Fruit fly (Drosophila melanogaster) whole organism, embryonic: ENCODE results near the gene CG31195.
A peak's percentile ranks its signal among the peaks of the same experiment; 100 is the strongest.

Source experiments
- Adf1 ChIP-seq: fragments of 200-800 bp; sonication (Bioruptor generic); IDR thresholded peaks from 2 replicates; pipeline ENCODE4 v1.3.6; 2022; ENCODE audit warnings: missing biosample characterization, missing genetic modification characterization
- CG10267 ChIP-seq: fragments of 200-800 bp; sonication (Bioruptor generic); optimal IDR thresholded peaks from 2 replicates; lab custom pipeline; 2018; ENCODE audit warnings: missing biosample characterization, mild to moderate bottlenecking, missing genetic modification characterization, moderate library complexity
- CG10654 ChIP-seq: fragments of 200-800 bp; sonication (Bioruptor generic); optimal IDR thresholded peaks from 2 replicates; lab custom pipeline; 2016; ENCODE audit warnings: missing biosample characterization, missing genetic modification characterization
- CG11085 ChIP-seq: fragments of 200-800 bp; sonication (Bioruptor generic); IDR thresholded peaks from 2 replicates; pipeline ENCODE4 v1.3.6; 2022; ENCODE audit warnings: missing biosample characterization, missing genetic modification characterization
- CG12104 ChIP-seq: fragments of 200-800 bp; sonication (Bioruptor generic); optimal IDR thresholded peaks from 3 replicates; lab custom pipeline; 2016; ENCODE audit warnings: missing biosample characterization, missing genetic modification characterization
- CG12155 ChIP-seq: fragments of 200-800 bp; sonication (Bioruptor generic); optimal IDR thresholded peaks from 3 replicates; lab custom pipeline; 2016; ENCODE audit warnings: missing biosample characterization, missing genetic modification characterization
- CG12391 ChIP-seq: fragments of 200-800 bp; sonication (Bioruptor generic); optimal IDR thresholded peaks from 3 replicates; lab custom pipeline; 2018; ENCODE audit warnings: missing biosample characterization, mild to moderate bottlenecking, missing genetic modification characterization, moderate library complexity
- CG13894 ChIP-seq: fragments of 200-800 bp; sonication (Bioruptor generic); optimal IDR thresholded peaks from 3 replicates; lab custom pipeline; 2018; ENCODE audit warnings: missing biosample characterization, mild to moderate bottlenecking, missing genetic modification characterization, moderate library complexity
- CG14014 ChIP-seq: fragments of 200-800 bp; sonication (Bioruptor generic); IDR thresholded peaks from 2 replicates; pipeline ENCODE4 v1.3.6; 2022; ENCODE audit warnings: missing biosample characterization, missing genetic modification characterization
- CG15269 ChIP-seq: fragments of 200-800 bp; sonication (Bioruptor generic); optimal IDR thresholded peaks from 2 replicates; lab custom pipeline; 2018; ENCODE audit warnings: missing biosample characterization, mild to moderate bottlenecking, missing genetic modification characterization, moderate library complexity
- CG18619 ChIP-seq: fragments of 200-800 bp; sonication (Bioruptor generic); optimal IDR thresholded peaks from 3 replicates; lab custom pipeline; 2017; ENCODE audit warnings: missing biosample characterization, mild to moderate bottlenecking, missing genetic modification characterization
- CG30020 ChIP-seq: fragments of 200-800 bp; optimal IDR thresholded peaks from 2 replicates; lab custom pipeline; 2019; ENCODE audit warnings: missing biosample characterization, mild to moderate bottlenecking, missing genetic modification characterization, moderate library complexity
- CG31441 ChIP-seq: fragments of 200-800 bp; sonication (Bioruptor generic); IDR thresholded peaks from 2 replicates; pipeline ENCODE4 v1.3.6; 2022; ENCODE audit warnings: missing biosample characterization, missing genetic modification characterization
- CG3281 ChIP-seq: fragments of 200-800 bp; sonication (Bioruptor generic); optimal IDR thresholded peaks from 3 replicates; lab custom pipeline; 2017; ENCODE audit warnings: missing biosample characterization, mild to moderate bottlenecking, missing genetic modification characterization
- CG3847 ChIP-seq: fragments of 200-800 bp; sonication (Bioruptor generic); IDR thresholded peaks from 2 replicates; pipeline ENCODE4 v1.3.6; 2022; ENCODE audit warnings: missing biosample characterization, missing genetic modification characterization
- CG5953 ChIP-seq: fragments of 200-800 bp; sonication (Bioruptor generic); IDR thresholded peaks from 2 replicates; pipeline ENCODE4 v1.3.6; 2022; ENCODE audit warnings: missing biosample characterization, missing genetic modification characterization
- CG7556 ChIP-seq: fragments of 200-800 bp; sonication (Bioruptor generic); optimal IDR thresholded peaks from 2 replicates; lab custom pipeline; 2017; ENCODE audit warnings: missing biosample characterization, mild to moderate bottlenecking, missing genetic modification characterization
- CG8290 ChIP-seq, 3 experiments: fragments of 200-800 bp; sonication (Bioruptor generic); optimal IDR thresholded peaks; 2 replicates each; lab custom pipeline; 2016 to 2019; ENCODE audit warnings: missing biosample characterization in 3 of 3, missing genetic modification characterization in 3 of 3, mild to moderate bottlenecking in 2 of 3, moderate library complexity in 1 of 3
- Deaf1 ChIP-seq: fragments of 200-800 bp; optimal IDR thresholded peaks from 3 replicates; lab custom pipeline; 2019; ENCODE audit warnings: missing biosample characterization, mild to moderate bottlenecking, missing genetic modification characterization, moderate library complexity
- Doc3 ChIP-seq: fragments of 200-800 bp; sonication (Bioruptor generic); IDR thresholded peaks from 3 replicates; pipeline ENCODE4 v1.3.6; 2022; ENCODE audit warnings: missing biosample characterization, missing genetic modification characterization; ENCODE audit not compliant: partially characterized antibody
- Elba2 ChIP-seq: fragments of 200-800 bp; sonication (Bioruptor generic); optimal IDR thresholded peaks from 3 replicates; lab custom pipeline; 2016; ENCODE audit warnings: missing biosample characterization, missing genetic modification characterization
- Fer3 ChIP-seq: fragments of 200-800 bp; sonication (Bioruptor generic); optimal IDR thresholded peaks from 2 replicates; lab custom pipeline; 2018; ENCODE audit warnings: missing biosample characterization, mild to moderate bottlenecking, missing genetic modification characterization, moderate library complexity
- HLHmδ ChIP-seq: fragments of 200-800 bp; sonication (Bioruptor generic); optimal IDR thresholded peaks from 2 replicates; lab custom pipeline; 2018; ENCODE audit warnings: missing biosample characterization, mild to moderate bottlenecking, missing genetic modification characterization, moderate library complexity
- Hr51 ChIP-seq, 2 experiments: fragments of 200-800 bp; sonication (Bioruptor generic); optimal IDR thresholded peaks; 2 replicates in 1 of 2; 3 replicates in 1 of 2; lab custom pipeline; 2016 to 2018; ENCODE audit warnings: missing biosample characterization in 2 of 2, missing genetic modification characterization in 2 of 2, mild to moderate bottlenecking in 1 of 2, moderate library complexity in 1 of 2
- Jarid2 ChIP-seq: fragments of 200-800 bp; sonication (Bioruptor generic); optimal IDR thresholded peaks from 3 replicates; lab custom pipeline; 2017; ENCODE audit warnings: mild to moderate bottlenecking, missing biosample characterization, missing genetic modification reagents, missing genetic modification characterization
- Med ChIP-seq: fragments of 200-800 bp; sonication (Bioruptor generic); peaks from one replicate; lab custom pipeline; 2016; ENCODE audit warnings: missing biosample characterization, missing genetic modification characterization, mild to moderate bottlenecking, inconsistent platforms, moderate library complexity
- Sry-δ ChIP-seq: fragments of 200-800 bp; sonication (Bioruptor generic); optimal IDR thresholded peaks from 2 replicates; lab custom pipeline; 2016; ENCODE audit warnings: missing biosample characterization, missing genetic modification characterization
- Tbp ChIP-seq: fragments of >200 bp; optimal IDR thresholded peaks from 2 replicates; lab custom pipeline; 2018; ENCODE audit warnings: missing biosample characterization, missing genetic modification characterization
- Xbp1 ChIP-seq: fragments of 200-800 bp; sonication (Bioruptor generic); optimal IDR thresholded peaks from 3 replicates; lab custom pipeline; 2016; ENCODE audit warnings: missing biosample characterization, mild to moderate bottlenecking, missing genetic modification characterization
- abd-A ChIP-seq: fragments of 200-800 bp; sonication (Bioruptor generic); optimal IDR thresholded peaks from 3 replicates; lab custom pipeline; 2019; ENCODE audit warnings: missing biosample characterization, mild to moderate bottlenecking, missing genetic modification characterization, moderate library complexity
- caup ChIP-seq: fragments of 200-800 bp; sonication (Bioruptor generic); optimal IDR thresholded peaks from 3 replicates; lab custom pipeline; 2017; ENCODE audit warnings: missing biosample characterization, mild to moderate bottlenecking, missing genetic modification characterization, moderate library complexity; ENCODE audit not compliant: severe bottlenecking
- croc ChIP-seq: fragments of 200-800 bp; sonication (Bioruptor generic); conservative IDR thresholded peaks from 3 replicates; pipeline ENCODE4 v1.3.6; 2022; ENCODE audit warnings: missing biosample characterization, missing genetic modification characterization
- cwo ChIP-seq: fragments of 200-800 bp; sonication (Bioruptor generic); optimal IDR thresholded peaks from 3 replicates; lab custom pipeline; 2017; ENCODE audit warnings: missing biosample characterization, missing genetic modification characterization, mild to moderate bottlenecking, moderate library complexity, missing genetic modification reagents
- dati ChIP-seq: fragments of 200-800 bp; sonication (Bioruptor generic); IDR thresholded peaks from 2 replicates; pipeline ENCODE4 v1.3.6; 2022; ENCODE audit warnings: missing biosample characterization, missing genetic modification characterization
- dmrt99B ChIP-seq: fragments of 200-800 bp; sonication (Bioruptor generic); optimal IDR thresholded peaks from 2 replicates; lab custom pipeline; 2018; ENCODE audit warnings: missing biosample characterization, mild to moderate bottlenecking, missing genetic modification characterization, moderate library complexity
- dpn ChIP-seq, 2 experiments: fragments of 200-800 bp; sonication (Bioruptor generic); optimal IDR thresholded peaks; 3 replicates each; lab custom pipeline; 2016; ENCODE audit warnings: missing biosample characterization in 2 of 2, missing genetic modification characterization in 2 of 2
- ewg ChIP-seq: fragments of 200-800 bp; sonication (Bioruptor generic); optimal IDR thresholded peaks from 3 replicates; lab custom pipeline; 2017; ENCODE audit warnings: mild to moderate bottlenecking, missing biosample characterization, missing genetic modification reagents, missing genetic modification characterization
- fd96Cb ChIP-seq: fragments of 200-800 bp; sonication (Bioruptor generic); optimal IDR thresholded peaks from 2 replicates; lab custom pipeline; 2018; ENCODE audit warnings: missing biosample characterization, mild to moderate bottlenecking, missing genetic modification characterization, moderate library complexity
- gem ChIP-seq: fragments of 200-800 bp; sonication (Bioruptor generic); optimal IDR thresholded peaks from 2 replicates; lab custom pipeline; 2019; ENCODE audit warnings: missing biosample characterization, mild to moderate bottlenecking, missing genetic modification characterization, moderate library complexity
- jigr1 ChIP-seq: fragments of 200-800 bp; sonication (Bioruptor generic); IDR thresholded peaks from 3 replicates; pipeline ENCODE4 v1.3.6; 2022; ENCODE audit warnings: missing biosample characterization, missing genetic modification characterization
- pfk ChIP-seq: fragments of 200-800 bp; sonication (Bioruptor generic); optimal IDR thresholded peaks from 2 replicates; lab custom pipeline; 2018; ENCODE audit warnings: missing biosample characterization, mild to moderate bottlenecking, missing genetic modification characterization, moderate library complexity
- pros ChIP-seq: fragments of 200-800 bp; sonication (Bioruptor generic); optimal IDR thresholded peaks from 3 replicates; lab custom pipeline; 2019; ENCODE audit warnings: missing biosample characterization, mild to moderate bottlenecking, missing genetic modification characterization, moderate library complexity
- scrt ChIP-seq: fragments of 200-800 bp; sonication (Bioruptor generic); optimal IDR thresholded peaks from 2 replicates; lab custom pipeline; 2018; ENCODE audit warnings: missing biosample characterization, mild to moderate bottlenecking, missing genetic modification characterization, moderate library complexity
- slou ChIP-seq: fragments of 200-800 bp; sonication (Bioruptor generic); optimal IDR thresholded peaks from 3 replicates; lab custom pipeline; 2016; ENCODE audit warnings: missing biosample characterization, missing genetic modification characterization
- tap ChIP-seq: fragments of 200-800 bp; optimal IDR thresholded peaks from 3 replicates; lab custom pipeline; 2019; ENCODE audit warnings: missing biosample characterization, mild to moderate bottlenecking, missing genetic modification characterization, moderate library complexity
- trh ChIP-seq: fragments of 200-800 bp; sonication (Bioruptor generic); optimal IDR thresholded peaks from 2 replicates; lab custom pipeline; 2016; ENCODE audit warnings: missing biosample characterization, missing genetic modification characterization
- vnd ChIP-seq: fragments of 200-800 bp; sonication (Bioruptor generic); IDR thresholded peaks from 3 replicates; pipeline ENCODE4 v1.3.6; 2022; ENCODE audit warnings: missing biosample characterization, missing genetic modification characterization; ENCODE audit not compliant: partially characterized antibody
- wek ChIP-seq: fragments of 200-800 bp; sonication (Bioruptor generic); optimal IDR thresholded peaks from 3 replicates; lab custom pipeline; 2018; ENCODE audit warnings: missing biosample characterization, mild to moderate bottlenecking, missing genetic modification characterization, moderate library complexity
- zen ChIP-seq: fragments of 200-800 bp; sonication (Bioruptor generic); optimal IDR thresholded peaks from 3 replicates; lab custom pipeline; 2018; ENCODE audit warnings: missing biosample characterization, mild to moderate bottlenecking, missing genetic modification characterization, moderate library complexity

The CG31195 gene

dm6 chr3R:20719286-20719685 is 42.9 kb downstream of the CG31195 start (continued):
- no peak for TF ChIP-seq CG10654
- TF ChIP-seq CG7556 (GFP tag; lab: Kevin White, UChicago), result peak; percentile 44
- TF ChIP-seq fd96Cb, result no peak
- 0 out of 2 replicates have a peak, but pooled peaks have one; percentile 15 for TF ChIP-seq CG3847 (GFP tag; lab: Robert Waterston, UW)
- no peak for TF ChIP-seq Adf1
- TF ChIP-seq caup, result peak; percentile 45
- peak; percentile 43 for TF ChIP-seq gem (tag; lab: Kevin White, UChicago)
- peak; percentile 34 for TF ChIP-seq dmrt99B
- TF ChIP-seq croc (GFP tag; lab: Robert Waterston, UW), result no peak
- no peak for TF ChIP-seq wek (GFP tag; lab: Kevin White, UChicago)
- TF ChIP-seq vnd, result no peak
- TF ChIP-seq Hr51 (GFP tag; optimal IDR thresholded peaks at IDR 0.05; lab: Kevin White, UChicago), result peak in 1 of 2 experiments; percentile 30
- peak; percentile 11 for TF ChIP-seq Fer3 (tag; lab: Kevin White, UChicago)
- TF ChIP-seq CG15269, result peak; percentile 32
- TF ChIP-seq CG31441 (GFP tag; lab: Robert Waterston, UW), result no peak

DNA sequence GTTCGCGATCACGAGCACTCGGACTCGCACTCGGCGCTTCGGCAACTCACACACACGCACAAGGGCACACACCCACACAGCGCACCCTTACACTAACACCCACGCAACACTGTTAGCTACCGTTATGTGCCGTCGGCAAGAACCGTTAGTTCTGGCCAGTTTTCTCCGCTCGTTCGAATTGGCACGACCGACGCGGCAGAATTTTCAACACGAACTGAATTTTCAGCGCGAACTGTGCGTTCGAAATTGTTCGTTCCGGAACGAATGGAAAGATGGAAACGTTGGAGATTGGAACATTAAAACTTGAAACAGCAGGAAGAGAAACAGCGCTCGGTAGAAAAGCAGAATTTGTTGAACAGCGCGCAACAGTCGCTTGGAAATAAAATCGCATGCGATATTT is 47.8 kb downstream of the CG31195 start, which contains the start of gene Oamb:
TSS of gene Oamb (minus strand) at position 218 of the 400 bp plus-strand sequence.
- TF ChIP-seq CG12104 (GFP tag; lab: Kevin White, UChicago), result no peak
- TF ChIP-seq CG12155, result no peak
- TF ChIP-seq zen (tag; lab: Kevin White, UChicago), result no peak
- TF ChIP-seq CG10267 (tag; lab: Kevin White, UChicago), result no peak
- TF ChIP-seq Sry-δ (GFP tag; lab: Kevin White, UChicago), result no peak
- peak; percentile 8 for TF ChIP-seq CG13894 (tag; lab: Kevin White, UChicago)
- no peak for TF ChIP-seq dpn (GFP tag; optimal IDR thresholded peaks at IDR 0.05; lab: Kevin White, UChicago)
- TF ChIP-seq Med (GFP tag; lab: Kevin White, UChicago), result no peak
- TF ChIP-seq dati (GFP tag; lab: Robert Waterston, UW), result no peak
- TF ChIP-seq CG5953 (GFP tag; lab: Robert Waterston, UW), result no peak
- peak; percentile 96 for TF ChIP-seq pfk (GFP tag; lab: Kevin White, UChicago)
- no peak for TF ChIP-seq trh (GFP tag; lab: Kevin White, UChicago)
- TF ChIP-seq CG11085 (GFP tag; lab: Robert Waterston, UW), result no peak
- no peak for TF ChIP-seq CG10654
- TF ChIP-seq CG18619 (GFP tag; lab: Kevin White, UChicago), result no peak
- no peak for TF ChIP-seq Doc3 (GFP tag; lab: Robert Waterston, UW)
- TF ChIP-seq Adf1, result no peak
- no peak for TF ChIP-seq cwo (GFP tag; lab: Kevin White, UChicago)
- peak; percentile 87 for TF ChIP-seq Deaf1
- TF ChIP-seq Elba2 (GFP tag; lab: Kevin White, UChicago), result no peak
- no peak for TF ChIP-seq Tbp (GFP tag; lab: Kevin White, UChicago)
- TF ChIP-seq CG14014, result no peak
- no peak for TF ChIP-seq CG8290 (GFP tag; optimal IDR thresholded peaks at IDR 0.05; lab: Kevin White, UChicago)
- peak in 1 of 2 experiments; percentile 16 for TF ChIP-seq CG8290 (tag; optimal IDR thresholded peaks at IDR 0.05; lab: Kevin White, UChicago)
- no peak for TF ChIP-seq CG30020 (tag; lab: Kevin White, UChicago)
- TF ChIP-seq tap (tag; lab: Kevin White, UChicago), result no peak
- no peak for TF ChIP-seq Xbp1 (GFP tag; lab: Kevin White, UChicago)
- peak; percentile 25 for TF ChIP-seq scrt (GFP tag; lab: Kevin White, UChicago)
- no peak for TF ChIP-seq jigr1 (GFP tag; lab: Robert Waterston, UW)
- no peak for TF ChIP-seq CG12391
- TF ChIP-seq slou, result no peak
- peak; percentile 30 for TF ChIP-seq abd-A (tag; lab: Kevin White, UChicago)
- no peak for TF ChIP-seq CG3281 (GFP tag; lab: Kevin White, UChicago)
- TF ChIP-seq HLHmδ (GFP tag; lab: Kevin White, UChicago), result no peak
- no peak for TF ChIP-seq pros (GFP tag; lab: Kevin White, UChicago)
- TF ChIP-seq Jarid2 (GFP tag; lab: Kevin White, UChicago), result peak; percentile 59
- no peak for TF ChIP-seq ewg (GFP tag; lab: Kevin White, UChicago)
